Fruit fly (Drosophila melanogaster) whole organism, wandering third instar larva: ENCODE results near the gene Prx1.

Experiments
- CG32264 ChIP-seq: fragments of 200-800 bp; sonication (Bioruptor generic); optimal IDR thresholded peaks from 2 replicates; lab custom pipeline; 2016; ENCODE audit warnings: missing biosample characterization, missing genetic modification characterization
- CG9705 ChIP-seq: fragments of 200-800 bp; sonication (Bioruptor generic); optimal IDR thresholded peaks from 2 replicates; lab custom pipeline; 2018; ENCODE audit warnings: missing biosample characterization, mild to moderate bottlenecking, missing genetic modification characterization
- Jra ChIP-seq: sonication (Bioruptor generic); optimal IDR thresholded peaks from 2 replicates; lab custom pipeline; 2016; ENCODE audit warnings: missing biosample characterization, missing genetic modification characterization
- OdsH ChIP-seq: fragments of 200-800 bp; sonication (Bioruptor generic); optimal IDR thresholded peaks from 2 replicates; lab custom pipeline; 2016; ENCODE audit warnings: missing biosample characterization, mild to moderate bottlenecking, missing genetic modification characterization
- Vsx2 ChIP-seq: fragments of 200-300, 225-300 bp; sonication (Bioruptor generic); optimal IDR thresholded peaks from 2 replicates; lab custom pipeline; 2018; ENCODE audit warnings: missing biosample characterization, missing genetic modification characterization; ENCODE audit not compliant: partially characterized antibody
- foxo ChIP-seq, 2 experiments: fragments of 200-800 bp; sonication (Bioruptor generic); optimal IDR thresholded peaks; 2 replicates in 1 of 2; 3 replicates in 1 of 2; lab custom pipeline; 2016 to 2017; ENCODE audit warnings: missing biosample characterization in 2 of 2, missing genetic modification characterization in 2 of 2
- h ChIP-seq: fragments of 200-800 bp; sonication (Bioruptor generic); optimal IDR thresholded peaks from 3 replicates; lab custom pipeline; 2016; ENCODE audit warnings: missing biosample characterization, mild to moderate bottlenecking, missing genetic modification characterization
- jim ChIP-seq: fragments of 175-275, 200-325 bp; sonication (Bioruptor generic); optimal IDR thresholded peaks from 2 replicates; lab custom pipeline; 2016; ENCODE audit warnings: missing biosample characterization, mild to moderate bottlenecking, missing genetic modification characterization
- psq ChIP-seq: fragments of 200-800 bp; sonication (Bioruptor generic); optimal IDR thresholded peaks from 3 replicates; lab custom pipeline; 2017; ENCODE audit warnings: missing biosample characterization, mild to moderate bottlenecking, missing genetic modification characterization, moderate library complexity
- rgr ChIP-seq: fragments of 200-800 bp; sonication (Bioruptor generic); optimal IDR thresholded peaks from 3 replicates; lab custom pipeline; 2016; ENCODE audit warnings: missing biosample characterization, mild to moderate bottlenecking, missing genetic modification characterization
- sv ChIP-seq: fragments of 200-800 bp; sonication (Bioruptor generic); optimal IDR thresholded peaks from 3 replicates; lab custom pipeline; 2016; ENCODE audit warnings: missing biosample characterization, missing genetic modification characterization
- usp ChIP-seq: fragments of >200 bp; optimal IDR thresholded peaks from 2 replicates; lab custom pipeline; 2017; ENCODE audit warnings: missing biosample characterization, missing genetic modification characterization
- woc ChIP-seq: sonication (Bioruptor generic); optimal IDR thresholded peaks from 2 replicates; lab custom pipeline; 2016; ENCODE audit warnings: missing biosample characterization, mild to moderate bottlenecking, missing genetic modification characterization

DNA sequence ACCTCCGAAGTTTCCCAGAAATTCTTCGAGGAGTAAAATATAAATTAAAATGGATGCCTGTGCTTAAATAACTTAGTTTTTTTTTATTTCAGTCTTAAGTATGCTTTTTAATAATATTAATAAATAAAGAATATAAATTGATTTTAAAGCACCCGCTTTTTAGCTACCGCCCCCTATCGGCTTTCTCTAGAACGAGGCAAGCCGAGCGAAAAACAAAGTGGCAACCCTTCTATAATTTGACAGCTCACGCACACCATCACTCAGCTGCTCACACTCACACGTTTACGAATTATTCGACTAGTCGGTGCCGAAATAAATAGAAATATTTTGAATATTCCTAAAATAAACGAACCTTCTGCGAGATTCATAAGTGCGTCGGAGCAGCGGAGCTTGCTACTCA, 46.1 kb upstream of the Prx1 start, which contains the start of gene CG6878:
- TF ChIP-seq foxo (GFP tag; optimal IDR thresholded peaks at IDR 0.05; lab: Kevin White, UChicago) (no peak), sv (GFP tag; lab: Kevin White, UChicago) (no peak), rgr (GFP tag; lab: Kevin White, UChicago) (no peak), usp (GFP tag; lab: Kevin White, UChicago) (no peak), Jra (GFP tag; lab: Kevin White, UChicago) (no peak), h (no peak), jim (no peak), OdsH (GFP tag; lab: Kevin White, UChicago) (no peak), psq (GFP tag; lab: Kevin White, UChicago) (no peak), CG9705 (GFP tag; lab: Kevin White, UChicago) (peak; percentile 10), CG32264 (GFP tag; lab: Kevin White, UChicago) (no peak), woc (GFP tag; lab: Kevin White, UChicago) (no peak), Vsx2 (GFP tag; lab: Kevin White, UChicago) (no peak)
